Worm (Caenorhabditis elegans): Measurements from ENCODE around the gene npp-22.
A peak's percentile ranks its signal among the peaks of the same experiment; 100 is the strongest.

Gene npp-22

ce11 chrV:11755848-11756247, 22.6 kb upstream of the npp-22 start:
- no peak for TF ChIP-seq B0035.1 (tag; optimal IDR thresholded peaks at IDR 0.05)
- peak; percentile 84 for TF ChIP-seq nhr-80 (tag; optimal IDR thresholded peaks at IDR 0.05)
- TF ChIP-seq nhr-90 (tag; optimal IDR thresholded peaks at IDR 0.05), result no peak

ce11 chrV:11751480-11751879, 18.2 kb upstream of the npp-22 start:
- no peak for TF ChIP-seq die-1 (tag; optimal IDR thresholded peaks at IDR 0.05)
- no peak for TF ChIP-seq ztf-22 (GFP tag; optimal IDR thresholded peaks at IDR 0.05)
- no peak for TF ChIP-seq F57A8.1 (GFP tag; optimal IDR thresholded peaks at IDR 0.05)
- no peak for TF ChIP-seq bed-2 (GFP tag; IDR thresholded peaks at IDR 0.05)
- TF ChIP-seq F52B5.7 (tag; optimal IDR thresholded peaks at IDR 0.05), result no peak
- no peak for TF ChIP-seq ceh-91 (GFP tag; IDR thresholded peaks at IDR 0.05)

ce11 chrV:11741078-11741477, 7.8 kb upstream of the npp-22 start:
- no peak for TF ChIP-seq ztf-3 (GFP tag; optimal IDR thresholded peaks at IDR 0.05)
- no peak for TF ChIP-seq ceh-100 (GFP tag; IDR thresholded peaks at IDR 0.05)
- no peak for TF ChIP-seq nfyb-1 (GFP tag; IDR thresholded peaks at IDR 0.05)
- TF ChIP-seq let-607 (tag; optimal IDR thresholded peaks at IDR 0.05), result no peak
- no peak for TF ChIP-seq madf-6 (GFP tag; IDR thresholded peaks at IDR 0.05)
- no peak for TF ChIP-seq dpff-1 (tag; optimal IDR thresholded peaks at IDR 0.05)
- TF ChIP-seq mxl-1 (tag; optimal IDR thresholded peaks at IDR 0.05), result no peak
- no peak for TF ChIP-seq T07F8.4 (tag; optimal IDR thresholded peaks at IDR 0.05)
- TF ChIP-seq fkh-3 (tag; optimal IDR thresholded peaks at IDR 0.05), result no peak
- TF ChIP-seq snpc-1.1 (tag; optimal IDR thresholded peaks at IDR 0.05; ENCODE audit: insufficient read depth), result no peak
- TF ChIP-seq bed-1 (GFP tag; IDR thresholded peaks at IDR 0.05), result no peak
- TF ChIP-seq sptf-2 (GFP tag; optimal IDR thresholded peaks at IDR 0.05), result no peak
- TF ChIP-seq attf-6 (GFP tag; IDR thresholded peaks at IDR 0.05), result no peak

ce11 chrV:11739820-11740219, 6.5 kb upstream of the npp-22 start, which contains the start of gene T04F3.1:
Gene T04F3.1, plus strand, starts transcription at chrV:11740065.
- no peak for TF ChIP-seq sdz-38 (tag; optimal IDR thresholded peaks at IDR 0.05)
- TF ChIP-seq mel-28 (tag; optimal IDR thresholded peaks at IDR 0.05; ENCODE audit: borderline replicate concordance), result no peak
- TF ChIP-seq Y53G8AR.9 (GFP tag; conservative IDR thresholded peaks at IDR 0.05), result no peak
- no peak for TF ChIP-seq ama-1 (optimal IDR thresholded peaks at IDR 0.05)
- TF ChIP-seq ama-1 (GFP tag; optimal IDR thresholded peaks at IDR 0.05), result no peak
- no peak for TF ChIP-seq nhr-179 (tag; optimal IDR thresholded peaks at IDR 0.05)
- no peak for TF ChIP-seq nhr-90 (tag; optimal IDR thresholded peaks at IDR 0.05)
- no peak for TF ChIP-seq egl-18 (GFP tag; IDR thresholded peaks at IDR 0.05)
- no peak for TF ChIP-seq tbp1 (GFP tag; optimal IDR thresholded peaks at IDR 0.05)
- TF ChIP-seq efl-1 (GFP tag; optimal IDR thresholded peaks at IDR 0.05), result no peak
- no peak for TF ChIP-seq F39B2.1 (GFP tag; IDR thresholded peaks at IDR 0.05)
- no peak for TF ChIP-seq snpc-3.4 (tag; optimal IDR thresholded peaks at IDR 0.05)
- TF ChIP-seq F23B12.7 (tag; optimal IDR thresholded peaks at IDR 0.05; ENCODE audit: insufficient read depth), result no peak
- TF ChIP-seq lsy-27 (tag; optimal IDR thresholded peaks at IDR 0.05; ENCODE audit: borderline replicate concordance, insufficient read depth), result no peak
- TF ChIP-seq pbrm-1 (GFP tag; IDR thresholded peaks at IDR 0.05), result no peak
- TF ChIP-seq zfh-2 (GFP tag; conservative IDR thresholded peaks at IDR 0.05), result no peak
- TF ChIP-seq cebp-2 (GFP tag; IDR thresholded peaks at IDR 0.05), result no peak
- no peak for TF ChIP-seq lir-1 (GFP tag; conservative IDR thresholded peaks at IDR 0.05)
- TF ChIP-seq F55B11.4 (tag; optimal IDR thresholded peaks at IDR 0.05; ENCODE audit: borderline replicate concordance, insufficient read depth), result no peak

All from whole organism, young adult.